Worm (Caenorhabditis elegans) whole organism, L2 larva: Measurements from ENCODE around the gene rfp-1.

Experiments
- F13H6.1 ChIP-seq: sonication (generic microtip); optimal IDR thresholded peaks from 2 replicates; lab custom pipeline; 2016; ENCODE audit warnings: missing genetic modification characterization, missing compliant biosample characterization
- R02D3.7 ChIP-seq: fragments of 150-350 bp; optimal IDR thresholded peaks from 2 replicates; lab custom pipeline; 2014; ENCODE audit warnings: missing biosample characterization, missing genetic modification characterization
- Y55F3AM.14 ChIP-seq: fragments of 200-800 bp; sonication (Bioruptor generic); optimal IDR thresholded peaks from 2 replicates; lab custom pipeline; 2018; ENCODE audit warnings: mild to moderate bottlenecking, missing genetic modification characterization, missing compliant biosample characterization
- ZK546.5 ChIP-seq: sonication (generic microtip); optimal IDR thresholded peaks from 2 replicates; lab custom pipeline; 2017; ENCODE audit warnings: missing biosample characterization, missing genetic modification characterization
- aly-2 ChIP-seq: fragments of 150-350 bp; optimal IDR thresholded peaks from 2 replicates; lab custom pipeline; 2014; ENCODE audit warnings: missing biosample characterization, missing genetic modification characterization
- ama-1 ChIP-seq: fragments of 150-350 bp; optimal IDR thresholded peaks from 2 replicates; lab custom pipeline; 2018; ENCODE audit warnings: inconsistent platforms
- blmp-1 ChIP-seq: sonication (generic microtip); optimal IDR thresholded peaks from 2 replicates; lab custom pipeline; 2017; ENCODE audit warnings: missing genetic modification characterization, mild to moderate bottlenecking, missing compliant biosample characterization, antibody characterized with exemption, moderate library complexity; ENCODE audit not compliant: insufficient read depth
- ceh-16 ChIP-seq: fragments of 150-350 bp; optimal IDR thresholded peaks from 2 replicates; lab custom pipeline; 2014; ENCODE audit warnings: missing biosample characterization, missing genetic modification characterization
- ceh-82 ChIP-seq: fragments of 150-350 bp; optimal IDR thresholded peaks from 2 replicates; lab custom pipeline; 2014; ENCODE audit warnings: missing biosample characterization, missing genetic modification characterization
- crh-2 ChIP-seq: sonication (generic microtip); optimal IDR thresholded peaks from 2 replicates; lab custom pipeline; 2017; ENCODE audit warnings: missing biosample characterization, missing genetic modification characterization
- dmd-4 ChIP-seq: sonication (generic microtip); optimal IDR thresholded peaks from 2 replicates; lab custom pipeline; 2017; ENCODE audit warnings: missing biosample characterization, missing genetic modification characterization
- elt-1 ChIP-seq: fragments of 150-350 bp; optimal IDR thresholded peaks from 2 replicates; lab custom pipeline; 2014; ENCODE audit warnings: missing biosample characterization, missing genetic modification characterization
- elt-3 ChIP-seq: sonication (generic microtip); optimal IDR thresholded peaks from 2 replicates; lab custom pipeline; 2017; ENCODE audit warnings: missing biosample characterization, missing genetic modification characterization
- fos-1 ChIP-seq: fragments of 150-350 bp; optimal IDR thresholded peaks from 2 replicates; lab custom pipeline; 2014; ENCODE audit warnings: missing biosample characterization, missing genetic modification characterization
- gmeb-1 ChIP-seq: fragments of 150-350 bp; optimal IDR thresholded peaks from 2 replicates; lab custom pipeline; 2014; ENCODE audit warnings: missing biosample characterization, missing genetic modification characterization
- lin-11 ChIP-seq: fragments of 150-350 bp; sonication (generic microtip); optimal IDR thresholded peaks from 2 replicates; lab custom pipeline; 2014; ENCODE audit warnings: missing biosample characterization, missing genetic modification characterization, inconsistent platforms, mixed read lengths
- lin-13 ChIP-seq: fragments of 150-350 bp; optimal IDR thresholded peaks from 2 replicates; lab custom pipeline; 2014; ENCODE audit warnings: missing biosample characterization, missing genetic modification reagents, missing genetic modification characterization
- lsy-2 ChIP-seq, 2 experiments: fragments of 150-350 bp in 1 of 2; sonication (generic microtip) in 1 of 2; optimal IDR thresholded peaks; 2 replicates each; lab custom pipeline; 2014 to 2017; ENCODE audit warnings: missing biosample characterization in 2 of 2, missing genetic modification characterization in 2 of 2
- mab-5 ChIP-seq: fragments of 150-350 bp; optimal IDR thresholded peaks from 2 replicates; lab custom pipeline; 2014; ENCODE audit warnings: missing biosample characterization, missing genetic modification characterization
- mbf-1 ChIP-seq: sonication (generic microtip); optimal IDR thresholded peaks from 2 replicates; lab custom pipeline; 2017; ENCODE audit warnings: missing biosample characterization, missing genetic modification characterization
- mdl-1 ChIP-seq, 2 experiments: fragments of 150-350 bp in 1 of 2; sonication (generic microtip) in 1 of 2; optimal IDR thresholded peaks; 2 replicates each; lab custom pipeline; 2017; ENCODE audit warnings: missing biosample characterization in 2 of 2, missing genetic modification characterization in 2 of 2
- nhr-10 ChIP-seq: sonication (generic microtip); optimal IDR thresholded peaks from 2 replicates; lab custom pipeline; 2017; ENCODE audit warnings: missing biosample characterization, missing genetic modification characterization
- nhr-11 ChIP-seq: fragments of 150-350 bp; optimal IDR thresholded peaks from 2 replicates; lab custom pipeline; 2014; ENCODE audit warnings: missing biosample characterization, missing genetic modification characterization
- nhr-129 ChIP-seq: fragments of 150-350 bp; optimal IDR thresholded peaks from 2 replicates; lab custom pipeline; 2014; ENCODE audit warnings: missing biosample characterization, missing genetic modification characterization
- nhr-21 ChIP-seq: fragments of 150-350 bp; optimal IDR thresholded peaks from 2 replicates; lab custom pipeline; 2014; ENCODE audit warnings: missing biosample characterization, missing genetic modification characterization
- nhr-23 ChIP-seq: fragments of 150-350 bp; optimal IDR thresholded peaks from 2 replicates; lab custom pipeline; 2014; ENCODE audit warnings: missing biosample characterization, missing genetic modification reagents, missing genetic modification characterization
- nhr-25 ChIP-seq: fragments of 150-350 bp; sonication (generic microtip); optimal IDR thresholded peaks from 3 replicates; lab custom pipeline; 2014; ENCODE audit warnings: missing biosample characterization, missing genetic modification characterization
- nhr-6 ChIP-seq: fragments of 150-350 bp; optimal IDR thresholded peaks from 2 replicates; lab custom pipeline; 2014; ENCODE audit warnings: missing biosample characterization, missing genetic modification characterization
- nhr-77 ChIP-seq: fragments of 150-350 bp; optimal IDR thresholded peaks from 2 replicates; lab custom pipeline; 2014; ENCODE audit warnings: missing biosample characterization, missing genetic modification characterization
- peb-1 ChIP-seq: fragments of 150-350 bp; optimal IDR thresholded peaks from 2 replicates; lab custom pipeline; 2014; ENCODE audit warnings: missing biosample characterization, missing genetic modification characterization
- sem-4 ChIP-seq: fragments of 150-350 bp; optimal IDR thresholded peaks from 2 replicates; lab custom pipeline; 2014; ENCODE audit warnings: missing biosample characterization, missing genetic modification reagents, missing genetic modification characterization
- skn-1 ChIP-seq: sonication (generic microtip); optimal IDR thresholded peaks from 2 replicates; lab custom pipeline; 2017; ENCODE audit warnings: missing biosample characterization, missing genetic modification characterization
- sma-3 ChIP-seq: sonication (generic microtip); optimal IDR thresholded peaks from 2 replicates; lab custom pipeline; 2016; ENCODE audit warnings: missing genetic modification reagents, missing genetic modification characterization, missing compliant biosample characterization
- sma-9 ChIP-seq, 2 experiments: fragments of 150-350 bp in 1 of 2; sonication (generic microtip) in 1 of 2; optimal IDR thresholded peaks; 2 replicates each; lab custom pipeline; 2014 to 2016; ENCODE audit warnings: missing genetic modification characterization in 2 of 2, mild to moderate bottlenecking in 1 of 2, missing biosample characterization in 1 of 2, missing compliant biosample characterization in 1 of 2, missing genetic modification reagents in 1 of 2, moderate library complexity in 1 of 2
- snpc-4 ChIP-seq: fragments of 150-350 bp; optimal IDR thresholded peaks from 2 replicates; lab custom pipeline; 2014; ENCODE audit warnings: missing biosample characterization, missing genetic modification characterization
- unc-55 ChIP-seq: fragments of 150-350 bp; sonication (generic microtip); optimal IDR thresholded peaks from 3 replicates; lab custom pipeline; 2014; ENCODE audit warnings: missing biosample characterization, missing genetic modification reagents, missing genetic modification characterization
- unc-62 ChIP-seq: fragments of 150-350 bp; optimal IDR thresholded peaks from 2 replicates; lab custom pipeline; 2014; ENCODE audit warnings: missing biosample characterization, missing genetic modification reagents, missing genetic modification characterization
- zag-1 ChIP-seq: fragments of 150-350 bp; optimal IDR thresholded peaks from 2 replicates; lab custom pipeline; 2014; ENCODE audit warnings: missing biosample characterization, missing genetic modification characterization
- ztf-1 ChIP-seq: fragments of 200-800 bp; sonication (Bioruptor generic); conservative IDR thresholded peaks from 2 replicates; pipeline ENCODE4 v1.3.6; 2022; ENCODE audit warnings: missing genetic modification characterization, missing compliant biosample characterization
- ztf-11 ChIP-seq: sonication (generic microtip); optimal IDR thresholded peaks from 2 replicates; lab custom pipeline; 2017; ENCODE audit warnings: missing biosample characterization, missing genetic modification characterization
- ztf-4 ChIP-seq: fragments of 150-350 bp; optimal IDR thresholded peaks from 2 replicates; lab custom pipeline; 2014; ENCODE audit warnings: missing biosample characterization, missing genetic modification characterization

Gene rfp-1

ce11 chrIII:8363253-8364061 lies 5.0 kb downstream of the rfp-1 start, which contains the start of gene R05D3.3:
R05D3.3 (plus strand) TSS chrIII:8364011.
- TF ChIP-seq unc-62 (GFP tag; lab: Kevin White, UChicago) (no peak), gmeb-1 (tag; lab: Kevin White, UChicago) (no peak), mbf-1 (tag; lab: Kevin White, UChicago) (no peak), snpc-4 (tag; lab: Kevin White, UChicago) (no peak), ama-1 (no peak), dmd-4 (tag; lab: Kevin White, UChicago) (no peak), nhr-77 (tag; lab: Kevin White, UChicago) (no peak)

- TF ChIP-seq crh-2 (tag; lab: Kevin White, UChicago) (no peak), ceh-82 (tag; lab: Kevin White, UChicago) (no peak), lin-11 (tag; lab: Kevin White, UChicago) (no peak), nhr-11 (tag; lab: Kevin White, UChicago) (no peak), fos-1 (tag; lab: Kevin White, UChicago) (no peak)
Observed at ce11 chrIII:8368619-8369018, 10.2 kb downstream of the rfp-1 start, which contains the start of gene R05D3.9. R05D3.9 (minus strand) TSS chrIII:8368719.

- no peak for TF ChIP-seq nhr-77 (tag; lab: Kevin White, UChicago)
- TF ChIP-seq nhr-129 (tag; lab: Kevin White, UChicago): no peak
- no peak for TF ChIP-seq nhr-6 (tag; lab: Kevin White, UChicago)
- TF ChIP-seq elt-1 (tag; lab: Kevin White, UChicago): no peak
- no peak for TF ChIP-seq zag-1
- TF ChIP-seq aly-2 (tag; lab: Kevin White, UChicago): no peak
- no peak for TF ChIP-seq unc-55 (GFP tag; lab: Kevin White, UChicago)
- TF ChIP-seq nhr-21 (tag; lab: Kevin White, UChicago): no peak
- TF ChIP-seq mab-5 (tag; lab: Kevin White, UChicago): no peak
- no peak for TF ChIP-seq fos-1 (tag; lab: Kevin White, UChicago)
- no peak for TF ChIP-seq nhr-11 (tag; lab: Kevin White, UChicago)
- TF ChIP-seq ZK546.5: no peak
- TF ChIP-seq blmp-1 (tag; lab: Kevin White, UChicago): no peak
- no peak for TF ChIP-seq ztf-1 (GFP tag; lab: Robert Waterston, UW)
- TF ChIP-seq nhr-25 (tag; lab: Kevin White, UChicago): no peak
- TF ChIP-seq, all 48 proteins: peak for 0
Observed at ce11 chrIII:8369172-8369571, 10.8 kb downstream of the rfp-1 start.

ce11 chrIII:8370188-8370587 lies 11.8 kb downstream of the rfp-1 start:
- TF ChIP-seq ceh-16 (tag; lab: Kevin White, UChicago) (no peak), unc-55 (GFP tag; lab: Kevin White, UChicago) (peak; percentile 16)

ce11 chrIII:8370846-8371257 lies 12.4 kb downstream of the rfp-1 start:
- TF ChIP-seq elt-3: no peak
- peak in 1 of 2 experiments; percentile 63 for TF ChIP-seq lsy-2 (tag; optimal IDR thresholded peaks at IDR 0.05; lab: Kevin White, UChicago)
- TF ChIP-seq skn-1 (tag; lab: Kevin White, UChicago): no peak
- peak; percentile 53 for TF ChIP-seq nhr-21 (tag; lab: Kevin White, UChicago)
- no peak for TF ChIP-seq unc-62 (GFP tag; lab: Kevin White, UChicago)
- no peak for TF ChIP-seq nhr-6 (tag; lab: Kevin White, UChicago)
- no peak for TF ChIP-seq ztf-4 (tag; lab: Kevin White, UChicago)
- TF ChIP-seq elt-1 (tag; lab: Kevin White, UChicago): no peak
- no peak for TF ChIP-seq lin-13 (GFP tag; lab: Kevin White, UChicago)
- no peak for TF ChIP-seq nhr-23 (tag; lab: Kevin White, UChicago)
- TF ChIP-seq F13H6.1 (tag; lab: Kevin White, UChicago): peak; percentile 54
- TF ChIP-seq sma-3 (GFP tag; lab: Kevin White, UChicago): peak; percentile 2
- peak; percentile 53 for TF ChIP-seq nhr-25 (tag; lab: Kevin White, UChicago)
- no peak for TF ChIP-seq lin-11 (tag; lab: Kevin White, UChicago)
- peak; percentile 46 for TF ChIP-seq fos-1 (tag; lab: Kevin White, UChicago)
- no peak for TF ChIP-seq sma-9 (GFP tag; optimal IDR thresholded peaks at IDR 0.05; lab: Kevin White, UChicago)
- TF ChIP-seq sma-9 (tag; optimal IDR thresholded peaks at IDR 0.05; lab: Kevin White, UChicago): no peak
- peak; percentile 52 for TF ChIP-seq blmp-1 (tag; lab: Kevin White, UChicago)
- no peak for TF ChIP-seq sem-4 (tag; lab: Kevin White, UChicago)
- TF ChIP-seq zag-1: no peak
- no peak for TF ChIP-seq mab-5 (tag; lab: Kevin White, UChicago)
- TF ChIP-seq ztf-11 (tag; lab: Kevin White, UChicago): no peak
- peak in 1 of 2 experiments; percentile 17 for TF ChIP-seq mdl-1 (tag; optimal IDR thresholded peaks at IDR 0.05; lab: Kevin White, UChicago)
- peak; percentile 39 for TF ChIP-seq crh-2 (tag; lab: Kevin White, UChicago)
- TF ChIP-seq peb-1 (tag; lab: Kevin White, UChicago): no peak
- peak; percentile 50 for TF ChIP-seq nhr-129 (tag; lab: Kevin White, UChicago)
- peak; percentile 39 for TF ChIP-seq Y55F3AM.14 (GFP tag; lab: Kevin White, UChicago)
- TF ChIP-seq gmeb-1 (tag; lab: Kevin White, UChicago): no peak
- TF ChIP-seq R02D3.7 (tag; lab: Kevin White, UChicago): no peak
- TF ChIP-seq ztf-1 (GFP tag; lab: Robert Waterston, UW): no peak
- no peak for TF ChIP-seq nhr-10 (tag; lab: Kevin White, UChicago)
